Fruit fly (Drosophila melanogaster): ENCODE results near the gene CG43843.

DNA sequence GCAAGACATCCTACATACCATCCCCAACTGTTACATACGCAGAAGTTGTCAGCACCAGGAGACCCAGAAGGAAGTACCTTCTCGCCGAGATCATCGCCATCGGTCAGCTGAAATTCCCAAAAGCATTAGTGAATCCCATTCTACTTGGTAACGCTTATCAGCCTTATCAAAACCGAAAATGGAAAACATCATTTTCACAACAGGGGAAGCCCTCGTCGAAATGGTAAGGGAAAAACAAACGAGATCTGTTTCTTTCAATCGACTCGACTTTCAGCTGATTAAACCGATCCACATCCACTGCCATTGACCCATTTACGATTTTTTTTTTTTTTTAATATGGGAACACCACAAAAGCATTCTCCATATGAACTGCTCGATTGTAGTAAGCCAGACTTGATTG is 22.3 kb upstream of the CG43843 start:
- TF ChIP-seq woc (GFP tag; optimal IDR thresholded peaks at IDR 0.05) (no peak), rgr (GFP tag; optimal IDR thresholded peaks at IDR 0.05) (no peak), HLH106 (tag; optimal IDR thresholded peaks at IDR 0.05) (no peak), psq (GFP tag; optimal IDR thresholded peaks at IDR 0.05) (no peak), CG9705 (GFP tag; optimal IDR thresholded peaks at IDR 0.05) (no peak), dmrt93B (GFP tag; optimal IDR thresholded peaks at IDR 0.05) (no peak), Dfd (GFP tag; optimal IDR thresholded peaks at IDR 0.05) (no peak)

All from whole organism, wandering third instar larva.